Fruit fly (Drosophila melanogaster) whole organism, prepupa: ENCODE measurements around the gene CG10222.

ENCODE experiments used
- CG11902 ChIP-seq: fragments of 200-800 bp; sonication (Bioruptor generic); optimal IDR thresholded peaks from 3 replicates; lab custom pipeline; 2016; ENCODE audit warnings: missing biosample characterization, missing genetic modification characterization
- CG34406 ChIP-seq: fragments of 200-800 bp; sonication (Bioruptor generic); optimal IDR thresholded peaks from 3 replicates; lab custom pipeline; 2016; ENCODE audit warnings: missing biosample characterization, missing genetic modification characterization
- CG4318 ChIP-seq: fragments of 200-800 bp; sonication (Bioruptor generic); optimal IDR thresholded peaks from 3 replicates; lab custom pipeline; 2017; ENCODE audit warnings: missing biosample characterization, mild to moderate bottlenecking, missing genetic modification characterization
- CG8319 ChIP-seq: fragments of 200-800 bp; sonication (Bioruptor generic); optimal IDR thresholded peaks from 3 replicates; lab custom pipeline; 2016; ENCODE audit warnings: missing biosample characterization, missing genetic modification characterization
- Lpt ChIP-seq: fragments of 200-800 bp; sonication (Bioruptor generic); optimal IDR thresholded peaks from 3 replicates; lab custom pipeline; 2016; ENCODE audit warnings: missing biosample characterization, missing genetic modification characterization
- Met ChIP-seq: fragments of 200-800 bp; sonication (Bioruptor generic); optimal IDR thresholded peaks from 3 replicates; lab custom pipeline; 2016; ENCODE audit warnings: missing biosample characterization, missing genetic modification characterization
- OdsH ChIP-seq: fragments of 200-800 bp; sonication (Bioruptor generic); optimal IDR thresholded peaks from 3 replicates; lab custom pipeline; 2016; ENCODE audit warnings: missing biosample characterization, missing genetic modification characterization
- Sox14 ChIP-seq: fragments of 200-800 bp; sonication (Bioruptor generic); optimal IDR thresholded peaks from 3 replicates; lab custom pipeline; 2016; ENCODE audit warnings: missing biosample characterization, missing genetic modification characterization
- esn ChIP-seq: fragments of 200-800 bp; sonication (Bioruptor generic); optimal IDR thresholded peaks from 2 replicates; lab custom pipeline; 2016; ENCODE audit warnings: missing biosample characterization, mild to moderate bottlenecking, missing genetic modification characterization, moderate library complexity
- pdm3 ChIP-seq: fragments of 200-800 bp; sonication (Bioruptor generic); optimal IDR thresholded peaks from 3 replicates; lab custom pipeline; 2016; ENCODE audit warnings: missing biosample characterization, missing genetic modification characterization
- salr ChIP-seq, 2 experiments: fragments of 200-800 bp; sonication (Bioruptor generic); optimal IDR thresholded peaks; 3 replicates each; lab custom pipeline; 2016 to 2018; ENCODE audit warnings: missing biosample characterization in 2 of 2, missing genetic modification characterization in 2 of 2, mild to moderate bottlenecking in 1 of 2
- ss ChIP-seq, 2 experiments: fragments of 200-800 bp; sonication (Bioruptor generic); optimal IDR thresholded peaks; 2 replicates in 1 of 2; 3 replicates in 1 of 2; lab custom pipeline; 2017 to 2018; ENCODE audit warnings: mild to moderate bottlenecking in 2 of 2, missing biosample characterization in 2 of 2, missing genetic modification characterization in 2 of 2, moderate library complexity in 1 of 2

DNA sequence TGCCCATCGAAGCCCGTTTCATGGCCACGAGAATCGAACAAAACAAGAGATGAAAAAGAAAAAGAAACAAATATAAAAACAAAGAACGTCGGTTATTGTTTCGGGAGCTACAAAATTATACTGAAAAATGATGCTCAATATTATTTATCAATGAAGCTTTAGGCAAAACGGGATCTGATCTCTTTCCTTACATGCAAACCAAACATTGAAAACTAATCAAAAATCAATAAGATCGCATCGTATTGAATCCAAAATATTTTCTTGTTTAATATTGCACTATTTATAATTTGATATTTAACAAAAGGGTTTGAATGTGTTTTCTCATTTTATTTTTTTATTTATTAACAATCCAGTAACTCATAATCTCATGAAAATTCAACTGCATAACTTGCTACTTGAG is 13.3 kb upstream of the CG10222 start, which contains the start of gene CG14106:
- TF ChIP-seq Met (GFP tag; lab: Kevin White, UChicago) (no peak), Sox14 (GFP tag; lab: Kevin White, UChicago) (no peak), esn (GFP tag; lab: Kevin White, UChicago) (no peak), Lpt (GFP tag; lab: Kevin White, UChicago) (no peak), CG4318 (GFP tag; lab: Kevin White, UChicago) (no peak), CG34406 (no peak), pdm3 (GFP tag; lab: Kevin White, UChicago) (no peak), ss (GFP tag; optimal IDR thresholded peaks at IDR 0.05; lab: Kevin White, UChicago) (no peak), salr (GFP tag; optimal IDR thresholded peaks at IDR 0.05; lab: Kevin White, UChicago) (no peak), CG8319 (GFP tag; lab: Kevin White, UChicago) (no peak), OdsH (GFP tag; lab: Kevin White, UChicago) (no peak), CG11902 (GFP tag; lab: Kevin White, UChicago) (no peak)
